Worm (Caenorhabditis elegans) whole organism, early embryonic: ENCODE results near the gene F56H11.2.

ENCODE experiments used
- B0310.2 ChIP-seq: sonication (generic microtip); optimal IDR thresholded peaks from 2 replicates; lab custom pipeline; 2016; ENCODE audit warnings: mild to moderate bottlenecking, missing genetic modification characterization, missing compliant biosample characterization
- F13C5.2 ChIP-seq: sonication (generic microtip); optimal IDR thresholded peaks from 2 replicates; lab custom pipeline; 2017; ENCODE audit warnings: mild to moderate bottlenecking, missing genetic modification characterization, inconsistent platforms, missing compliant biosample characterization
- aly-1 ChIP-seq: sonication (generic microtip); optimal IDR thresholded peaks from 2 replicates; lab custom pipeline; 2016; ENCODE audit warnings: missing genetic modification characterization, missing compliant biosample characterization
- ama-1 ChIP-seq: fragments of 150-350 bp; optimal IDR thresholded peaks from 2 replicates; lab custom pipeline; 2014
- ceh-13 ChIP-seq: fragments of 200-800 bp; sonication (Bioruptor generic); optimal IDR thresholded peaks from 2 replicates; lab custom pipeline; 2018; ENCODE audit warnings: mild to moderate bottlenecking, missing genetic modification characterization, missing compliant biosample characterization
- ceh-36 ChIP-seq: sonication (generic microtip); optimal IDR thresholded peaks from 2 replicates; lab custom pipeline; 2016; ENCODE audit warnings: missing genetic modification characterization, inconsistent platforms, missing compliant biosample characterization
- ets-7 ChIP-seq: sonication (generic microtip); optimal IDR thresholded peaks from 2 replicates; lab custom pipeline; 2016; ENCODE audit warnings: missing genotype, missing genetic modification characterization, missing compliant biosample characterization
- flt-1 ChIP-seq: fragments of 200-800 bp; sonication (Bioruptor generic); IDR thresholded peaks from 2 replicates; pipeline ENCODE4 v1.3.6; 2022; ENCODE audit warnings: missing genetic modification characterization, missing compliant biosample characterization
- hmbx-1 ChIP-seq: sonication (generic microtip); optimal IDR thresholded peaks from 2 replicates; lab custom pipeline; 2016; ENCODE audit warnings: mild to moderate bottlenecking, missing genetic modification characterization, missing compliant biosample characterization
- hmg-4 ChIP-seq: fragments of 200-800 bp; sonication (Bioruptor generic); optimal IDR thresholded peaks from 2 replicates; lab custom pipeline; 2018; ENCODE audit warnings: mild to moderate bottlenecking, missing genetic modification characterization, missing compliant biosample characterization
- hnd-1 ChIP-seq: sonication (generic microtip); optimal IDR thresholded peaks from 2 replicates; lab custom pipeline; 2016; ENCODE audit warnings: missing genetic modification characterization, missing compliant biosample characterization
- pes-1 ChIP-seq: fragments of 200-800 bp; sonication (Bioruptor generic); IDR thresholded peaks from 2 replicates; pipeline ENCODE4 v1.3.6; 2022; ENCODE audit warnings: missing genetic modification reagents, missing genetic modification characterization, missing compliant biosample characterization
- scrt-1 ChIP-seq: fragments of 200-800 bp; sonication (Bioruptor generic); IDR thresholded peaks from 2 replicates; pipeline ENCODE4 v1.3.6; 2022; ENCODE audit warnings: missing genetic modification characterization, missing compliant biosample characterization
- sea-1 ChIP-seq: fragments of 200-800 bp; sonication (Bioruptor generic); conservative IDR thresholded peaks from 2 replicates; pipeline ENCODE4 v1.3.6; 2022; ENCODE audit warnings: missing genetic modification characterization, missing compliant biosample characterization
- tbx-11 ChIP-seq: fragments of 200-800 bp; sonication (Bioruptor generic); IDR thresholded peaks from 2 replicates; pipeline ENCODE4 v1.3.6; 2022; ENCODE audit warnings: missing genetic modification characterization, missing compliant biosample characterization
- tbx-37 ChIP-seq: fragments of 200-800 bp; sonication (Bioruptor generic); conservative IDR thresholded peaks from 2 replicates; pipeline ENCODE4 v1.3.6; 2022; ENCODE audit warnings: missing genetic modification reagents, missing genetic modification characterization, missing compliant biosample characterization
- tra-4 ChIP-seq: sonication (generic microtip); optimal IDR thresholded peaks from 2 replicates; lab custom pipeline; 2017; ENCODE audit warnings: missing genetic modification characterization, missing compliant biosample characterization

The F56H11.2 gene

ce11 chrIV:9538214-9538613 is 5.2 kb upstream of the F56H11.2 start:
- TF ChIP-seq tbx-11 (GFP tag; lab: Robert Waterston, UW), result no peak
- no peak for TF ChIP-seq ceh-13
- no peak for TF ChIP-seq hmg-4 (GFP tag; lab: Kevin White, UChicago)
- TF ChIP-seq tbx-37, result no peak
- TF ChIP-seq scrt-1 (GFP tag; lab: Robert Waterston, UW), result no peak
- no peak for TF ChIP-seq aly-1 (tag; lab: Kevin White, UChicago)
- no peak for TF ChIP-seq ets-7
- no peak for TF ChIP-seq hnd-1 (tag; lab: Kevin White, UChicago)

ce11 chrIV:9537500-9537899 is 4.5 kb upstream of the F56H11.2 start:
- TF ChIP-seq hmg-4 (GFP tag; lab: Kevin White, UChicago), result no peak
- no peak for TF ChIP-seq tra-4
- no peak for TF ChIP-seq tbx-37
- TF ChIP-seq tbx-11 (GFP tag; lab: Robert Waterston, UW), result no peak
- no peak for TF ChIP-seq F13C5.2 (tag; lab: Kevin White, UChicago)
- no peak for TF ChIP-seq pes-1 (GFP tag; lab: Robert Waterston, UW)
- TF ChIP-seq hnd-1 (tag; lab: Kevin White, UChicago), result no peak
- no peak for TF ChIP-seq flt-1
- TF ChIP-seq B0310.2, result no peak
- TF ChIP-seq ets-7, result no peak
- no peak for TF ChIP-seq ama-1 (lab: Kevin White, UChicago)

DNA sequence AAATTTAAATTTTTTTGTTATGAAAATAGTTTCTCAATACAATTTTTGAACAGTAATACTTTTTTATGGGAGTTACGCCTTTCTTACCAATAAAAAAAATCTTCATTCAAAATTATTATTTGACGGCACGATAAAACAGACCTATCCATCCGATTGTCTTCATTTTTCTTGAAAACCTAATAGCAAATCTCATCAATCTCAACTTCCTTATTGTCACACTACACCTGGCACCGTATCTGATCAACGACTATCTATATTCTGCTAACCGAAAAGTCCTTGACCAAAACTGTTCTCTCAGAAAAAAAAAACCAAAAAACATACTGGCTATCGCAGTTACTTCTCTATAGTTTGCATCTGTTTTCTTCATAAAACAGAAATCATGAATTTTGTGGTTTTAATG is 3.2 kb upstream of the F56H11.2 start:
- TF ChIP-seq tra-4, result no peak
- no peak for TF ChIP-seq tbx-37
- no peak for TF ChIP-seq scrt-1 (GFP tag; lab: Robert Waterston, UW)
- TF ChIP-seq B0310.2, result no peak
- no peak for TF ChIP-seq pes-1 (GFP tag; lab: Robert Waterston, UW)
- no peak for TF ChIP-seq ama-1 (lab: Kevin White, UChicago)
- TF ChIP-seq tbx-11 (GFP tag; lab: Robert Waterston, UW), result no peak
- TF ChIP-seq ceh-13, result no peak
- TF ChIP-seq hnd-1 (tag; lab: Kevin White, UChicago), result no peak

DNA sequence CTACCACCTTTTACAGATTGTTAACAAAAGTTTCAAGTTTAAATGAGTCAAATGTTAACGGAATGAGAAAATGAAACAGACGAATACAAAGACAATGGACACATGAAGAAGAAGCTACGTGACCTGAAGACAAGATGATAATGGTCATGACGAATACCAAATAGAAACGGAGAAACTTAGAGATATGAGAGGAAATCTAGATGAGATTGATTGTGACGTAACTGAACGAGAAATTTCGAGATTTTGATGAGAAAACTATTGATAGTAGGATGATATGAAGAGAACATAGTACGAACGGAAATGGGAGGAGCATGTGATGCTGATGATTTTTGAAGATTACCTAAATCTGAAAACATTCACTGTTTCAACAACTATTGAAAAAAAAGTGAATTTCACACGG is 2.1 kb upstream of the F56H11.2 start:
- TF ChIP-seq pes-1 (GFP tag; lab: Robert Waterston, UW) (no peak), tbx-11 (GFP tag; lab: Robert Waterston, UW) (no peak), aly-1 (tag; lab: Kevin White, UChicago) (no peak), hmbx-1 (no peak), hmg-4 (GFP tag; lab: Kevin White, UChicago) (no peak), sea-1 (GFP tag; lab: Robert Waterston, UW) (no peak), tra-4 (no peak), ets-7 (no peak), ceh-36 (tag; lab: Kevin White, UChicago) (no peak), flt-1 (no peak), hnd-1 (tag; lab: Kevin White, UChicago) (no peak), B0310.2 (no peak), scrt-1 (GFP tag; lab: Robert Waterston, UW) (no peak), ceh-13 (no peak), tbx-37 (no peak), F13C5.2 (tag; lab: Kevin White, UChicago) (no peak), ama-1 (lab: Kevin White, UChicago) (no peak)

DNA sequence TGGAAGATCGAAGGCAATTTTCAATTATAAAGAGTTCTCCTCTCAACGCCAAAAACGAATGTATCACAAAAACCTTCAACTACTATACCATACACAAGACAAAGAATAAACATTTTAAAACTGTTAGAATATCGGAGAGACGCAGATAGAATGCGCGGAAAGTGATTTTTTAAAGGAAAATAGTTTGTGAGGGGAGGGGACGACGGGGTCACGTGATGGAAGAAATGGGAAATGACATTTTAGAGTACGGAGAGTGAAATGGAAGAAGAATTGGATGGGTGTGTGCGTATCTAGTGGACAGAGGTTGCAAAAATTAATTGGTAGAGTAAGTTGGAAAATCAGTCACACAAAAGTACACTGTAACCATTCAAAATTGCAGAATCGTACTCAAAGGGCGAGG is 1.4 kb upstream of the F56H11.2 start:
- TF ChIP-seq tra-4 (no peak), flt-1 (no peak), scrt-1 (GFP tag; lab: Robert Waterston, UW) (no peak), B0310.2 (no peak), ceh-36 (tag; lab: Kevin White, UChicago) (no peak), ets-7 (no peak), ama-1 (lab: Kevin White, UChicago) (no peak), pes-1 (GFP tag; lab: Robert Waterston, UW) (no peak), sea-1 (GFP tag; lab: Robert Waterston, UW) (no peak), hnd-1 (tag; lab: Kevin White, UChicago) (no peak), hmbx-1 (no peak)

DNA sequence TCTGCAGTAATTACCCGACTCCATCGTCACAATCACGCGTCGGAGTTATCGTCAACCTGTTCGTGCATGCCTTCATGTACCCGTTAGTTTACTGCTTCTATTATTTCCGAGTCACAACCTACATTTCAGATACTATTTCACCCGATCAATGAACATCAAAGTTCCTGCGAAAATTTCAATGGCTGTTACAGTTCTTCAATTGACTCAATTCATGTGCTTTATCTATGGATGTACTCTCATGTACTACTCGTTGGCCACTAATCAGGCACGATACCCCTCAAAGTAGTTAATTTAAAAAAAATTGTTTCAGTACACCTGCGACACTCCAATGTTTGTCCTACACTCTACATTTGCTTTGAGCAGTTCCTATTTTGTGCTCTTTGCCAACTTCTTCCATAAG is 2.2 kb downstream of the F56H11.2 start:
- TF ChIP-seq hmbx-1 (no peak), aly-1 (tag; lab: Kevin White, UChicago) (no peak), ets-7 (no peak), ama-1 (lab: Kevin White, UChicago) (no peak), hmg-4 (GFP tag; lab: Kevin White, UChicago) (no peak), ceh-13 (no peak), flt-1 (no peak), ceh-36 (tag; lab: Kevin White, UChicago) (no peak), tbx-11 (GFP tag; lab: Robert Waterston, UW) (no peak), F13C5.2 (tag; lab: Kevin White, UChicago) (no peak), tra-4 (no peak), scrt-1 (GFP tag; lab: Robert Waterston, UW) (no peak), hnd-1 (tag; lab: Kevin White, UChicago) (no peak), tbx-37 (no peak)

ce11 chrIV:9529647-9530046 is 3.3 kb downstream of the F56H11.2 start, which contains the start of gene elo-7:
Gene elo-7 (plus strand): TSS chrIV:9529947.
- no peak for TF ChIP-seq sea-1 (GFP tag; lab: Robert Waterston, UW)
- TF ChIP-seq pes-1 (GFP tag; lab: Robert Waterston, UW), result no peak
- TF ChIP-seq flt-1, result no peak
- TF ChIP-seq tbx-37, result no peak
- no peak for TF ChIP-seq ceh-13
- TF ChIP-seq ama-1 (lab: Kevin White, UChicago), result no peak
- TF ChIP-seq ceh-36 (tag; lab: Kevin White, UChicago), result no peak
- TF ChIP-seq hmg-4 (GFP tag; lab: Kevin White, UChicago), result no peak
- no peak for TF ChIP-seq hnd-1 (tag; lab: Kevin White, UChicago)
- TF ChIP-seq aly-1 (tag; lab: Kevin White, UChicago), result no peak
- no peak for TF ChIP-seq ets-7
- TF ChIP-seq tbx-11 (GFP tag; lab: Robert Waterston, UW), result no peak
- TF ChIP-seq B0310.2, result no peak
- TF ChIP-seq F13C5.2 (tag; lab: Kevin White, UChicago), result no peak
- TF ChIP-seq hmbx-1, result no peak
- TF ChIP-seq tra-4, result no peak
- no peak for TF ChIP-seq scrt-1 (GFP tag; lab: Robert Waterston, UW)

ce11 chrIV:9527002-9527401 is 6.0 kb downstream of the F56H11.2 start:
- TF ChIP-seq hmg-4 (GFP tag; lab: Kevin White, UChicago) (no peak), tbx-11 (GFP tag; lab: Robert Waterston, UW) (no peak), ceh-36 (tag; lab: Kevin White, UChicago) (no peak), scrt-1 (GFP tag; lab: Robert Waterston, UW) (no peak), flt-1 (no peak), hnd-1 (tag; lab: Kevin White, UChicago) (no peak), ceh-13 (no peak), B0310.2 (no peak), hmbx-1 (no peak)
